Fruit fly (Drosophila melanogaster) whole organism, embryonic: ENCODE data around the gene ich.
A peak's percentile ranks its signal among the peaks of the same experiment; 100 is the strongest.

Experiments
- Bdp1 ChIP-seq: fragments of 200-800 bp; sonication (Bioruptor generic); optimal IDR thresholded peaks from 3 replicates; lab custom pipeline; 2016; ENCODE audit warnings: missing biosample characterization, missing genetic modification characterization
- CG10431 ChIP-seq: fragments of 200-800 bp; sonication (Bioruptor generic); optimal IDR thresholded peaks from 3 replicates; lab custom pipeline; 2018; ENCODE audit warnings: missing biosample characterization, mild to moderate bottlenecking, missing genetic modification characterization
- CG10543 ChIP-seq: fragments of 200-800 bp; sonication (Bioruptor generic); optimal IDR thresholded peaks from 3 replicates; lab custom pipeline; 2017; ENCODE audit warnings: missing biosample characterization, mild to moderate bottlenecking, missing genetic modification characterization, moderate library complexity
- CG10979 ChIP-seq: fragments of 200-800 bp; sonication (Bioruptor generic); optimal IDR thresholded peaks from 2 replicates; lab custom pipeline; 2018; ENCODE audit warnings: missing biosample characterization, mild to moderate bottlenecking, missing genetic modification characterization, moderate library complexity
- CG11085 ChIP-seq: fragments of 200-800 bp; sonication (Bioruptor generic); IDR thresholded peaks from 2 replicates; pipeline ENCODE4 v1.3.6; 2022; ENCODE audit warnings: missing biosample characterization, missing genetic modification characterization
- CG11093 ChIP-seq: fragments of 200-800 bp; sonication (Bioruptor generic); IDR thresholded peaks from 3 replicates; pipeline ENCODE4 v1.3.6; 2022; ENCODE audit warnings: missing biosample characterization, missing genetic modification characterization
- CG11695 ChIP-seq: fragments of 200-800 bp; sonication (Bioruptor generic); IDR thresholded peaks from 3 replicates; pipeline ENCODE4 v1.3.6; 2022; ENCODE audit warnings: missing biosample characterization, missing genetic modification characterization
- CG12299 ChIP-seq: fragments of 200-800 bp; sonication (Bioruptor generic); optimal IDR thresholded peaks from 2 replicates; lab custom pipeline; 2018; ENCODE audit warnings: missing biosample characterization, mild to moderate bottlenecking, missing genetic modification characterization
- CG13424 ChIP-seq: fragments of 200-800 bp; sonication (Bioruptor generic); optimal IDR thresholded peaks from 2 replicates; lab custom pipeline; 2019; ENCODE audit warnings: missing biosample characterization, mild to moderate bottlenecking, missing genetic modification characterization, moderate library complexity
- CG15011 ChIP-seq: fragments of 200-800 bp; sonication (Bioruptor generic); optimal IDR thresholded peaks from 3 replicates; lab custom pipeline; 2018; ENCODE audit warnings: missing biosample characterization, mild to moderate bottlenecking, missing genetic modification characterization
- CG16863 ChIP-seq: fragments of 200-800 bp; sonication (Bioruptor generic); optimal IDR thresholded peaks from 3 replicates; lab custom pipeline; 2016; ENCODE audit warnings: missing biosample characterization, missing genetic modification characterization
- CG17802 ChIP-seq: fragments of 200-800 bp; sonication (Bioruptor generic); optimal IDR thresholded peaks from 2 replicates; lab custom pipeline; 2018; ENCODE audit warnings: missing biosample characterization, mild to moderate bottlenecking, missing genetic modification characterization, moderate library complexity
- CG2129 ChIP-seq: fragments of 200-800 bp; sonication (Bioruptor generic); IDR thresholded peaks from 2 replicates; pipeline ENCODE4 v1.3.6; 2022; ENCODE audit warnings: missing biosample characterization, missing genetic modification characterization; ENCODE audit not compliant: partially characterized antibody
- CG2875 ChIP-seq: fragments of 200-800 bp; sonication (Bioruptor generic); optimal IDR thresholded peaks from 2 replicates; lab custom pipeline; 2017; ENCODE audit warnings: missing biosample characterization, mild to moderate bottlenecking, missing genetic modification characterization, missing genetic modification reagents
- CG3065 ChIP-seq: fragments of 200-800 bp; sonication (Bioruptor generic); optimal IDR thresholded peaks from 2 replicates; lab custom pipeline; 2016; ENCODE audit warnings: missing biosample characterization, missing genetic modification characterization
- CG31388 ChIP-seq: fragments of 200-800 bp; sonication (Bioruptor generic); optimal IDR thresholded peaks from 2 replicates; lab custom pipeline; 2016; ENCODE audit warnings: missing biosample characterization, missing genetic modification characterization
- CG32767 ChIP-seq: fragments of 200-800 bp; sonication (Bioruptor generic); IDR thresholded peaks from 2 replicates; pipeline ENCODE4 v1.3.6; 2022; ENCODE audit warnings: missing biosample characterization, missing genetic modification characterization
- CG4404 ChIP-seq: fragments of 200-800 bp; sonication (Bioruptor generic); IDR thresholded peaks from 2 replicates; pipeline ENCODE4 v1.3.6; 2022; ENCODE audit warnings: missing biosample characterization, missing genetic modification characterization
- CG4424 ChIP-seq: fragments of 200-800 bp; sonication (Bioruptor generic); optimal IDR thresholded peaks from 3 replicates; lab custom pipeline; 2016; ENCODE audit warnings: missing biosample characterization, missing genetic modification characterization
- CG6791 ChIP-seq: fragments of 200-800 bp; sonication (Bioruptor generic); IDR thresholded peaks from 3 replicates; pipeline ENCODE4 v1.3.6; 2022; ENCODE audit warnings: missing biosample characterization, missing genetic modification characterization; ENCODE audit not compliant: partially characterized antibody
- CG6813 ChIP-seq: fragments of 200-800 bp; sonication (Bioruptor generic); optimal IDR thresholded peaks from 2 replicates; lab custom pipeline; 2017; ENCODE audit warnings: missing biosample characterization, missing genetic modification characterization, mild to moderate bottlenecking, moderate library complexity, missing genetic modification reagents
- CG7745 ChIP-seq: fragments of 200-800 bp; sonication (Bioruptor generic); optimal IDR thresholded peaks from 2 replicates; lab custom pipeline; 2018; ENCODE audit warnings: missing biosample characterization, mild to moderate bottlenecking, missing genetic modification characterization, moderate library complexity
- CG8290 ChIP-seq, 3 experiments: fragments of 200-800 bp; sonication (Bioruptor generic); optimal IDR thresholded peaks; 2 replicates each; lab custom pipeline; 2016 to 2019; ENCODE audit warnings: missing biosample characterization in 3 of 3, missing genetic modification characterization in 3 of 3, mild to moderate bottlenecking in 2 of 3, moderate library complexity in 1 of 3
- Chrac-16 ChIP-seq: fragments of 200-800 bp; sonication (Bioruptor generic); optimal IDR thresholded peaks from 3 replicates; lab custom pipeline; 2016; ENCODE audit warnings: missing biosample characterization, missing genetic modification characterization
- Hr51 ChIP-seq, 2 experiments: fragments of 200-800 bp; sonication (Bioruptor generic); optimal IDR thresholded peaks; 2 replicates in 1 of 2; 3 replicates in 1 of 2; lab custom pipeline; 2016 to 2018; ENCODE audit warnings: missing biosample characterization in 2 of 2, missing genetic modification characterization in 2 of 2, mild to moderate bottlenecking in 1 of 2, moderate library complexity in 1 of 2
- Pdp1 ChIP-seq, 2 experiments: fragments of 200-800 bp; sonication (Bioruptor generic); optimal IDR thresholded peaks; 3 replicates each; lab custom pipeline; 2016; ENCODE audit warnings: missing biosample characterization in 2 of 2, missing genetic modification characterization in 2 of 2, mild to moderate bottlenecking in 1 of 2, moderate library complexity in 1 of 2
- Sox100B ChIP-seq: fragments of 200-800 bp; sonication (Bioruptor generic); optimal IDR thresholded peaks from 3 replicates; lab custom pipeline; 2018; ENCODE audit warnings: missing biosample characterization, mild to moderate bottlenecking, missing genetic modification characterization
- Stat92E ChIP-seq, 3 experiments: fragments of >200 bp in 2 of 3; fragments of 200-800 bp in 1 of 3; sonication (Bioruptor generic) in 1 of 3; optimal IDR thresholded peaks; 2 replicates each; lab custom pipeline; 2017 to 2019; ENCODE audit warnings: missing biosample characterization in 3 of 3, missing genetic modification characterization in 3 of 3, mild to moderate bottlenecking in 1 of 3, moderate library complexity in 1 of 3
- Trl ChIP-seq, 3 experiments: fragments of >200 bp in 2 of 3; fragments of 200-800 bp in 1 of 3; sonication (Bioruptor generic) in 1 of 3; optimal IDR thresholded peaks; 2 replicates in 1 of 3; 3 replicates in 2 of 3; lab custom pipeline; 2016 to 2017; ENCODE audit warnings: missing biosample characterization in 1 of 3, missing genetic modification characterization in 1 of 3
- ap ChIP-seq: fragments of 200-800 bp; sonication (Bioruptor generic); IDR thresholded peaks from 2 replicates; pipeline ENCODE4 v1.3.6; 2022; ENCODE audit warnings: missing biosample characterization, missing genetic modification characterization
- chinmo ChIP-seq: fragments of 200-800 bp; sonication (Bioruptor generic); IDR thresholded peaks from 4 replicates; pipeline ENCODE4 v1.3.6; 2022; ENCODE audit warnings: missing biosample characterization, missing genetic modification characterization; ENCODE audit not compliant: partially characterized antibody
- crol ChIP-seq: fragments of 200-800 bp; sonication (Bioruptor generic); IDR thresholded peaks from 2 replicates; pipeline ENCODE4 v1.3.6; 2022; ENCODE audit warnings: missing biosample characterization, missing genetic modification characterization
- dati ChIP-seq: fragments of 200-800 bp; sonication (Bioruptor generic); IDR thresholded peaks from 2 replicates; pipeline ENCODE4 v1.3.6; 2022; ENCODE audit warnings: missing biosample characterization, missing genetic modification characterization
- eyg ChIP-seq: fragments of 200-800 bp; sonication (Bioruptor generic); optimal IDR thresholded peaks from 3 replicates; lab custom pipeline; 2016; ENCODE audit warnings: missing biosample characterization, missing genetic modification characterization
- gcm ChIP-seq: fragments of 200-800 bp; sonication (Bioruptor generic); optimal IDR thresholded peaks from 2 replicates; lab custom pipeline; 2019; ENCODE audit warnings: missing biosample characterization, mild to moderate bottlenecking, missing genetic modification characterization, moderate library complexity
- gem ChIP-seq: fragments of 200-800 bp; sonication (Bioruptor generic); optimal IDR thresholded peaks from 2 replicates; lab custom pipeline; 2019; ENCODE audit warnings: missing biosample characterization, mild to moderate bottlenecking, missing genetic modification characterization, moderate library complexity
- hbn ChIP-seq: fragments of 200-800 bp; sonication (Bioruptor generic); IDR thresholded peaks from 2 replicates; pipeline ENCODE4 v1.3.6; 2022; ENCODE audit warnings: missing biosample characterization, missing genetic modification characterization; ENCODE audit not compliant: partially characterized antibody
- her ChIP-seq: fragments of 200-800 bp; sonication (Bioruptor generic); optimal IDR thresholded peaks from 2 replicates; lab custom pipeline; 2016; ENCODE audit warnings: missing biosample characterization, missing genetic modification characterization
- lola ChIP-seq, 3 experiments: fragments of >200 bp in 2 of 3; fragments of 200-800 bp in 1 of 3; sonication (Bioruptor generic) in 1 of 3; optimal IDR thresholded peaks; 2 replicates each; lab custom pipeline; 2017 to 2019; ENCODE audit warnings: missing biosample characterization in 3 of 3, missing genetic modification characterization in 3 of 3, mild to moderate bottlenecking in 1 of 3, moderate library complexity in 1 of 3
- nom ChIP-seq: fragments of 200-800 bp; sonication (Bioruptor generic); optimal IDR thresholded peaks from 2 replicates; lab custom pipeline; 2017; ENCODE audit warnings: missing biosample characterization, missing genetic modification characterization, mild to moderate bottlenecking, moderate library complexity, missing genetic modification reagents
- phol ChIP-seq: fragments of 200-800 bp; sonication (Bioruptor generic); optimal IDR thresholded peaks from 3 replicates; lab custom pipeline; 2018; ENCODE audit warnings: missing biosample characterization, mild to moderate bottlenecking, missing genetic modification characterization, moderate library complexity
- sc ChIP-seq, 3 experiments: fragments of >200 bp in 2 of 3; fragments of 200-800 bp in 1 of 3; sonication (Bioruptor generic) in 1 of 3; optimal IDR thresholded peaks; 2 replicates in 2 of 3; 3 replicates in 1 of 3; lab custom pipeline; 2017; ENCODE audit warnings: mild to moderate bottlenecking in 1 of 3, missing biosample characterization in 1 of 3, missing genetic modification characterization in 1 of 3, missing genetic modification reagents in 1 of 3
- sqz ChIP-seq: fragments of 200-800 bp; sonication (Bioruptor generic); optimal IDR thresholded peaks from 3 replicates; lab custom pipeline; 2018; ENCODE audit warnings: missing biosample characterization, mild to moderate bottlenecking, missing genetic modification characterization
- ttk ChIP-seq: fragments of 200-800 bp; sonication (Bioruptor generic); IDR thresholded peaks from 2 replicates; pipeline ENCODE4 v2.1.2; 2022; ENCODE audit warnings: missing biosample characterization, missing genetic modification characterization
- unpg ChIP-seq: fragments of 200-800 bp; sonication (Bioruptor generic); optimal IDR thresholded peaks from 3 replicates; lab custom pipeline; 2018; ENCODE audit warnings: missing biosample characterization, mild to moderate bottlenecking, missing genetic modification characterization, moderate library complexity
- vvl ChIP-seq: fragments of 200-800 bp; sonication (Bioruptor generic); IDR thresholded peaks from 2 replicates; pipeline ENCODE4 v1.3.6; 2022; ENCODE audit warnings: missing biosample characterization, missing genetic modification characterization

The ich gene

DNA sequence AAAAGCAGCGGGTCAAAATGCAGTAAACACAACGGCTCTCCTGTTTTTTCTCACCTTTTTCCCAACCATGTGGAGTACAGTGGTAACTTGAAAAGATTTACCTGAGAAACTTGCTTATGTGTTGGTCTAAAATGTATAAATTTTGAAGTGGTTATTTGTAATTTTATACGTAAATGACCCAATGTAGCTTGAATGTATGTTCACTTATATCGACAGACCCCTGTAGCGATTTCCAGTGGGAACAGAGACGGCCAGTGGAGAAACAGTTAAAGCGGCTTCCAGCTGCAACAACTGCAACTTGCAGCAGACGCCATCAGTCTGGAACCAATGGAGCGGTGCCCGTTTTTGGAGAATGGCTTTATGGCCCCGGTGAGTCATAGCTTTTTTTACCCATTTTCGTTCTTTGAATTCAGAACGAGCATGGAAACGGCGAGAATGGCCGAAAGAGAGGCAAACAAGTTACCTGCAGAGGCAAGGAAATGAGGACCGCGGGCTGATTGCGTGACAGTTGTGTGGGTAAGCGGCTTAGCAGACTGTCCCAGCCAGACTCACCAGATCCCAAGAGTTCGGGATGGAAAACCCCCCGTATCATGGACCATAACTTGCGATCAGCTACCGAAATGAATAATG is 36.8 kb downstream of the ich start (continued):
- TF ChIP-seq lola (GFP tag; optimal IDR thresholded peaks at IDR 0.05; lab: Kevin White, UChicago), result peak in 1 of 3 experiments; percentile 79
- TF ChIP-seq CG11085 (GFP tag; lab: Robert Waterston, UW), result 0 out of 2 replicates have a peak, but pooled peaks have one; percentile 21
- peak; percentile 43 for TF ChIP-seq Sox100B (GFP tag; lab: Kevin White, UChicago)
- TF ChIP-seq nom, result peak; percentile 84
- peak in 1 of 2 experiments; percentile 6 for TF ChIP-seq Hr51 (GFP tag; optimal IDR thresholded peaks at IDR 0.05; lab: Kevin White, UChicago)
- TF ChIP-seq CG11093 (GFP tag; lab: Robert Waterston, UW), result peak; percentile 55; the same call in 1 of the 3 replicates
- peak; percentile 5 for TF ChIP-seq CG3065 (GFP tag; lab: Kevin White, UChicago)
- TF ChIP-seq dati (GFP tag; lab: Robert Waterston, UW), result 0 out of 2 replicates have a peak, but pooled peaks have one; percentile 32
- peak; percentile 42 for TF ChIP-seq CG10431 (GFP tag; lab: Kevin White, UChicago)
- peak; percentile 91 for TF ChIP-seq vvl
- TF ChIP-seq phol (tag; lab: Kevin White, UChicago), result peak; percentile 67
- TF ChIP-seq hbn (GFP tag; lab: Robert Waterston, UW), result no peak
- peak; percentile 1 for TF ChIP-seq her (GFP tag; lab: Kevin White, UChicago)
- no peak for TF ChIP-seq chinmo (GFP tag; lab: Robert Waterston, UW)
- TF ChIP-seq CG4404 (GFP tag; lab: Robert Waterston, UW), result peak; percentile 63
- TF ChIP-seq Trl (optimal IDR thresholded peaks at IDR 0.05; lab: Kevin White, UChicago), result no peak
- TF ChIP-seq Trl (GFP tag; optimal IDR thresholded peaks at IDR 0.05; lab: Kevin White, UChicago), result peak; percentile 43
- no peak for TF ChIP-seq eyg (GFP tag; lab: Kevin White, UChicago)
- peak; percentile 46 for TF ChIP-seq Chrac-16
- peak; percentile 47 for TF ChIP-seq CG31388 (GFP tag; lab: Kevin White, UChicago)
- TF ChIP-seq CG12299 (tag; lab: Kevin White, UChicago), result no peak
- TF ChIP-seq CG2875 (GFP tag; lab: Kevin White, UChicago), result peak; percentile 30
- TF ChIP-seq CG7745, result peak; percentile 47
- TF ChIP-seq CG6791, result peak; percentile 44; the same call in 1 of the 3 replicates
- TF ChIP-seq gem (tag; lab: Kevin White, UChicago), result peak; percentile 67
- no peak for TF ChIP-seq CG10543 (GFP tag; lab: Kevin White, UChicago)
- TF ChIP-seq CG15011 (GFP tag; lab: Kevin White, UChicago), result peak; percentile 31
- TF ChIP-seq CG8290 (GFP tag; optimal IDR thresholded peaks at IDR 0.05; lab: Kevin White, UChicago), result peak; percentile 33
- TF ChIP-seq CG8290 (tag; optimal IDR thresholded peaks at IDR 0.05; lab: Kevin White, UChicago), result no peak
- peak in 1 of 3 experiments; percentile 40 for TF ChIP-seq Stat92E (GFP tag; optimal IDR thresholded peaks at IDR 0.05; lab: Kevin White, UChicago)
- peak; percentile 54 for TF ChIP-seq CG17802 (tag; lab: Kevin White, UChicago)
- TF ChIP-seq Bdp1 (GFP tag; lab: Kevin White, UChicago), result peak; percentile 6
- peak; percentile 55 for TF ChIP-seq gcm (GFP tag; lab: Kevin White, UChicago)
- TF ChIP-seq sqz, result peak; percentile 88
- peak; percentile 66; the same call in 2 of the 3 replicates for TF ChIP-seq CG11695 (GFP tag; lab: Robert Waterston, UW)
- TF ChIP-seq CG6813 (GFP tag; lab: Kevin White, UChicago), result peak; percentile 68
- no peak for TF ChIP-seq CG2129 (GFP tag; lab: Robert Waterston, UW)
- peak; percentile 39 for TF ChIP-seq CG13424
- no peak for TF ChIP-seq crol (GFP tag; lab: Robert Waterston, UW)
- TF ChIP-seq CG4424, result peak; percentile 51
- TF ChIP-seq sc (optimal IDR thresholded peaks at IDR 0.05; lab: Kevin White, UChicago), result no peak
- TF ChIP-seq sc (GFP tag; optimal IDR thresholded peaks at IDR 0.05; lab: Kevin White, UChicago), result peak; percentile 30
- no peak for TF ChIP-seq CG32767 (GFP tag; lab: Robert Waterston, UW)
- peak; percentile 25 to 42 for TF ChIP-seq Pdp1 (GFP tag; optimal IDR thresholded peaks at IDR 0.05; lab: Kevin White, UChicago)
- peak; percentile 71 for TF ChIP-seq unpg (GFP tag; lab: Kevin White, UChicago)
- TF ChIP-seq CG10979 (tag; lab: Kevin White, UChicago), result peak; percentile 94
- TF ChIP-seq ap (GFP tag; lab: Robert Waterston, UW), result no peak
- TF ChIP-seq ttk (GFP tag; lab: Robert Waterston, UW), result peak; percentile 54
- TF ChIP-seq CG16863 (GFP tag; lab: Kevin White, UChicago), result peak; percentile 47
